Worm (Caenorhabditis elegans) whole organism, L4 larva: Measurements from ENCODE around the gene Y66D12A.30.

Source experiments
- F26F4.8 ChIP-seq: fragments of 200-800 bp; sonication (Bioruptor generic); conservative IDR thresholded peaks from 2 replicates; pipeline ENCODE4 v1.3.6; 2022; ENCODE audit warnings: missing genetic modification characterization, missing compliant biosample characterization
- F37D6.2 ChIP-seq: sonication (generic microtip); optimal IDR thresholded peaks from 2 replicates; lab custom pipeline; 2016; ENCODE audit warnings: mild to moderate bottlenecking, missing genetic modification characterization, missing compliant biosample characterization
- F44E2.7 ChIP-seq: fragments of 200-800 bp; sonication (Bioruptor generic); IDR thresholded peaks from 2 replicates; pipeline ENCODE4 v2.1.2; 2022; ENCODE audit warnings: missing genetic modification characterization, missing compliant biosample characterization
- T20F7.1 ChIP-seq: fragments of 200-800 bp; sonication (Bioruptor generic); optimal IDR thresholded peaks from 2 replicates; lab custom pipeline; 2018; ENCODE audit warnings: mild to moderate bottlenecking, missing genetic modification characterization, missing compliant biosample characterization
- T26A8.4 ChIP-seq: fragments of 200-800 bp; sonication (Bioruptor generic); IDR thresholded peaks from 2 replicates; pipeline ENCODE4 v1.3.6; 2022; ENCODE audit warnings: missing genetic modification characterization, missing compliant biosample characterization
- Y75B8A.6 ChIP-seq: fragments of 200-800 bp; sonication (Bioruptor generic); IDR thresholded peaks from 2 replicates; pipeline ENCODE4 v1.3.6; 2022; ENCODE audit warnings: missing genetic modification reagents, missing genetic modification characterization, missing compliant biosample characterization
- ZK546.5 ChIP-seq, 2 experiments: sonication (generic microtip); optimal IDR thresholded peaks; 2 replicates each; lab custom pipeline; 2017; ENCODE audit warnings: missing biosample characterization in 2 of 2, missing genetic modification characterization in 2 of 2
- aha-1 ChIP-seq: fragments of 150-350 bp; peaks from one replicate; lab custom pipeline; 2014; ENCODE audit warnings: missing biosample characterization, missing genetic modification characterization
- aly-2 ChIP-seq: sonication (generic microtip); optimal IDR thresholded peaks from 2 replicates; lab custom pipeline; 2018; ENCODE audit warnings: missing biosample characterization, missing genetic modification characterization
- arid-1 ChIP-seq: fragments of 200-800 bp; sonication (Bioruptor generic); conservative IDR thresholded peaks from 2 replicates; pipeline ENCODE4 v1.3.6; 2022; ENCODE audit warnings: missing genetic modification reagents, missing genetic modification characterization, missing compliant biosample characterization
- ceh-62 ChIP-seq: sonication (generic microtip); optimal IDR thresholded peaks from 2 replicates; lab custom pipeline; 2017; ENCODE audit warnings: missing biosample characterization, missing genetic modification characterization
- daf-16 ChIP-seq, 3 experiments: sonication (generic microtip); optimal IDR thresholded peaks; 2 replicates each; lab custom pipeline; 2016 to 2017; ENCODE audit warnings: missing genetic modification characterization in 3 of 3, missing genetic modification reagents in 3 of 3, mild to moderate bottlenecking in 2 of 3, missing compliant biosample characterization in 2 of 3, missing biosample characterization in 1 of 3, moderate library complexity in 1 of 3
- duxl-1 ChIP-seq: sonication (generic microtip); optimal IDR thresholded peaks from 2 replicates; lab custom pipeline; 2016; ENCODE audit warnings: mild to moderate bottlenecking, missing genetic modification characterization, moderate library complexity, missing compliant biosample characterization; ENCODE audit not compliant: poor library complexity
- dve-1 ChIP-seq: sonication (generic microtip); optimal IDR thresholded peaks from 2 replicates; lab custom pipeline; 2017; ENCODE audit warnings: antibody characterized with exemption, mild to moderate bottlenecking, missing genetic modification characterization, missing compliant biosample characterization; ENCODE audit not compliant: insufficient read depth
- egl-43 ChIP-seq: fragments of 200-800 bp; sonication (Bioruptor generic); IDR thresholded peaks from 2 replicates; pipeline ENCODE4 v1.3.6; 2022; ENCODE audit warnings: missing genetic modification reagents, missing genetic modification characterization, missing compliant biosample characterization
- hif-1 ChIP-seq, 2 experiments: sonication (generic microtip); optimal IDR thresholded peaks; 2 replicates each; lab custom pipeline; 2016 to 2017; ENCODE audit warnings: missing compliant biosample characterization in 2 of 2, missing genetic modification characterization in 2 of 2, missing genetic modification reagents in 2 of 2, missing genotype in 2 of 2, mild to moderate bottlenecking in 1 of 2
- hlh-11 ChIP-seq: fragments of 200-800 bp; sonication (Bioruptor generic); optimal IDR thresholded peaks from 2 replicates; lab custom pipeline; 2018; ENCODE audit warnings: mild to moderate bottlenecking, missing genetic modification characterization, missing compliant biosample characterization
- lim-7 ChIP-seq: fragments of 200-800 bp; sonication (Bioruptor generic); IDR thresholded peaks from 2 replicates; pipeline ENCODE4 v1.3.6; 2022; ENCODE audit warnings: missing genetic modification characterization, missing compliant biosample characterization
- lin-29 ChIP-seq: fragments of 200-800 bp; sonication (Bioruptor generic); IDR thresholded peaks from 2 replicates; pipeline ENCODE4 v1.3.6; 2022; ENCODE audit warnings: missing genetic modification reagents, missing genetic modification characterization, missing compliant biosample characterization
- lin-39 ChIP-seq: fragments of 150-350 bp; optimal IDR thresholded peaks from 2 replicates; lab custom pipeline; 2014; ENCODE audit warnings: missing biosample characterization, missing genetic modification reagents, missing genetic modification characterization
- lsy-2 ChIP-seq, 2 experiments: fragments of 150-350 bp in 1 of 2; sonication (generic microtip) in 1 of 2; optimal IDR thresholded peaks; 2 replicates each; lab custom pipeline; 2014 to 2017; ENCODE audit warnings: missing biosample characterization in 2 of 2, missing genetic modification characterization in 2 of 2
- mdt-29 ChIP-seq: fragments of 200-800 bp; sonication (Bioruptor generic); IDR thresholded peaks from 2 replicates; pipeline ENCODE4 v1.3.6; 2022; ENCODE audit warnings: missing genetic modification reagents, missing genetic modification characterization, missing compliant biosample characterization
- mxl-3 ChIP-seq: fragments of 200-800 bp; sonication (Bioruptor generic); optimal IDR thresholded peaks from 2 replicates; lab custom pipeline; 2018; ENCODE audit warnings: mild to moderate bottlenecking, missing genetic modification characterization, missing compliant biosample characterization
- nhr-102 ChIP-seq: sonication (generic microtip); optimal IDR thresholded peaks from 2 replicates; lab custom pipeline; 2016; ENCODE audit warnings: mild to moderate bottlenecking, missing genetic modification characterization, moderate library complexity, missing compliant biosample characterization
- nhr-25 ChIP-seq: sonication (generic microtip); optimal IDR thresholded peaks from 2 replicates; lab custom pipeline; 2017; ENCODE audit warnings: missing genetic modification characterization, mild to moderate bottlenecking, missing compliant biosample characterization, antibody characterized with exemption, moderate library complexity, borderline replicate concordance; ENCODE audit not compliant: insufficient read depth
- nhr-28 ChIP-seq: fragments of 150-350 bp; optimal IDR thresholded peaks from 2 replicates; lab custom pipeline; 2014; ENCODE audit warnings: missing biosample characterization, missing genetic modification characterization
- nhr-41 ChIP-seq: fragments of 200-800 bp; sonication (Bioruptor generic); IDR thresholded peaks from 2 replicates; pipeline ENCODE4 v1.3.6; 2022; ENCODE audit warnings: missing genetic modification reagents, missing genetic modification characterization, missing compliant biosample characterization
- pqm-1 ChIP-seq: sonication (generic microtip); optimal IDR thresholded peaks from 2 replicates; lab custom pipeline; 2017; ENCODE audit warnings: missing biosample characterization, missing genetic modification characterization
- saeg-2 ChIP-seq: fragments of 200-800 bp; sonication (Bioruptor generic); IDR thresholded peaks from 2 replicates; pipeline ENCODE4 v1.3.6; 2022; ENCODE audit warnings: missing genetic modification reagents, missing genetic modification characterization, missing compliant biosample characterization
- sdz-12 ChIP-seq: fragments of 200-800 bp; sonication (Bioruptor generic); optimal IDR thresholded peaks from 2 replicates; lab custom pipeline; 2018; ENCODE audit warnings: mild to moderate bottlenecking, missing genetic modification characterization, missing compliant biosample characterization
- set-16 ChIP-seq: fragments of 200-800 bp; sonication (Bioruptor generic); IDR thresholded peaks from 2 replicates; pipeline ENCODE4 v1.3.6; 2022; ENCODE audit warnings: missing genetic modification reagents, missing genetic modification characterization, missing compliant biosample characterization
- skn-1 ChIP-seq: fragments of 150-350 bp; optimal IDR thresholded peaks from 2 replicates; lab custom pipeline; 2014; ENCODE audit warnings: missing biosample characterization, missing genetic modification characterization
- spr-3 ChIP-seq: fragments of 200-800 bp; sonication (Bioruptor generic); optimal IDR thresholded peaks from 2 replicates; lab custom pipeline; 2018; ENCODE audit warnings: mild to moderate bottlenecking, missing genetic modification characterization, missing compliant biosample characterization
- unc-39 ChIP-seq: sonication (generic microtip); optimal IDR thresholded peaks from 2 replicates; lab custom pipeline; 2017; ENCODE audit warnings: missing biosample characterization, missing genetic modification characterization
- unc-62 ChIP-seq, 3 experiments: fragments of 150-350 bp in 1 of 3; sonication (generic microtip); optimal IDR thresholded peaks in 2 of 3; peaks in 1 of 3; 1 replicate in 1 of 3; 2 replicates in 2 of 3; lab custom pipeline; 2014 to 2017; ENCODE audit warnings: missing biosample characterization in 3 of 3, missing genetic modification characterization in 3 of 3, missing genetic modification reagents in 3 of 3, missing genotype in 1 of 3
- zfp-2 ChIP-seq: sonication (generic microtip); optimal IDR thresholded peaks from 2 replicates; lab custom pipeline; 2016; ENCODE audit warnings: mild to moderate bottlenecking, missing genetic modification characterization, missing compliant biosample characterization

Y66D12A.30 gene

ce11 chrIII:11627631-11628030 is 18.0 kb downstream of the Y66D12A.30 start:
- TF ChIP-seq duxl-1 (tag; lab: Kevin White, UChicago) (peak; percentile 24), ZK546.5 (tag; optimal IDR thresholded peaks at IDR 0.05; lab: Kevin White, UChicago) (no peak), mxl-3 (GFP tag; lab: Kevin White, UChicago) (peak; percentile 56), egl-43 (GFP tag; lab: Robert Waterston, UW) (peak; percentile 58; the same call in 1 of the 2 replicates), dve-1 (tag; lab: Kevin White, UChicago) (no peak), unc-39 (tag; lab: Kevin White, UChicago) (no peak), lin-29 (0 out of 2 replicates have a peak, but pooled peaks have one; percentile 22), daf-16 (GFP tag; optimal IDR thresholded peaks at IDR 0.05; lab: Kevin White, UChicago) (no peak), daf-16 (tag; optimal IDR thresholded peaks at IDR 0.05; lab: Kevin White, UChicago) (no peak), set-16 (GFP tag; lab: Robert Waterston, UW) (peak; percentile 68), unc-62 (GFP tag; optimal IDR thresholded peaks at IDR 0.05 in 1 of 2; lab: Kevin White, UChicago) (no peak), unc-62 (tag; optimal IDR thresholded peaks at IDR 0.05; lab: Kevin White, UChicago) (no peak)

DNA sequence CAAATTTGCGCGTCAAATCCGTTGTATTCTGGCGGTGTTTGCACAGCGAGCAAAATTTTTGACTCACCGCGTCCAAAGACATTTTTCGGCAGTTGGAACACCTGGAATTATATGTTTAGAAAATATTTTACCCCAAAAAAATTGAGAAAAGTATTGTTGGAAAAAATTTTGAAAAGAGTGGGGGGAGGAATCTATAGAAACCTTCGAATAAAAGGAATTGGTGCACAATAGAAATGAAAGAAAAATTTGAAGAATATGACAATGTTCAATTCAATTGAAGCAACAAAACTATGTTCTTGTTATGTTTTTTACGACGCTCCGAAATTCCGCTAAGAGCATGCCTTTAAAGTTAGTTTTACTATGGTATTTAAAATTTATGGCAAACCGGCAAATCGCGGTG is 19.7 kb downstream of the Y66D12A.30 start, which contains the start of gene Y66A7A.7:
Gene Y66A7A.7, minus strand, starts transcription at position 101 of the 400 bp plus-strand sequence.
- no peak for TF ChIP-seq zfp-2 (tag; lab: Kevin White, UChicago)
- no peak for TF ChIP-seq Y75B8A.6 (GFP tag; lab: Robert Waterston, UW)
- TF ChIP-seq nhr-41, result no peak
- TF ChIP-seq ceh-62 (tag; lab: Kevin White, UChicago), result no peak
- TF ChIP-seq F26F4.8, result no peak
- TF ChIP-seq T26A8.4 (GFP tag; lab: Robert Waterston, UW), result no peak
- no peak for TF ChIP-seq lim-7 (GFP tag; lab: Robert Waterston, UW)
- no peak for TF ChIP-seq nhr-102 (tag; lab: Kevin White, UChicago)
- TF ChIP-seq, all 104 proteins: peak for 0

- TF ChIP-seq F44E2.7 (GFP tag; lab: Robert Waterston, UW) (no peak), skn-1 (tag; lab: Kevin White, UChicago) (no peak), spr-3 (no peak), mdt-29 (GFP tag; lab: Robert Waterston, UW) (no peak), lin-39 (tag; lab: Kevin White, UChicago) (no peak), daf-16 (GFP tag; optimal IDR thresholded peaks at IDR 0.05; lab: Kevin White, UChicago) (no peak), daf-16 (tag; optimal IDR thresholded peaks at IDR 0.05; lab: Kevin White, UChicago) (peak; percentile 35), saeg-2 (GFP tag; lab: Robert Waterston, UW) (no peak), F37D6.2 (tag; lab: Kevin White, UChicago) (no peak), aly-2 (tag; lab: Kevin White, UChicago) (no peak), pqm-1 (tag; lab: Kevin White, UChicago) (peak; percentile 35), dve-1 (tag; lab: Kevin White, UChicago) (peak; percentile 15), nhr-28 (tag; lab: Kevin White, UChicago) (peak; percentile 25), nhr-25 (tag; lab: Kevin White, UChicago) (no peak), unc-62 (GFP tag; optimal IDR thresholded peaks at IDR 0.05 in 1 of 2; lab: Kevin White, UChicago) (peak in 1 of 2 experiments; percentile 58), unc-62 (tag; optimal IDR thresholded peaks at IDR 0.05; lab: Kevin White, UChicago) (no peak), mxl-3 (GFP tag; lab: Kevin White, UChicago) (no peak), hlh-11 (tag; lab: Kevin White, UChicago) (no peak)
Measured at ce11 chrIII:11631111-11631510, 21.4 kb downstream of the Y66D12A.30 start.

ce11 chrIII:11632376-11632775 is 22.7 kb downstream of the Y66D12A.30 start:
- no peak for TF ChIP-seq aha-1 (tag; lab: Kevin White, UChicago)
- TF ChIP-seq lsy-2 (tag; optimal IDR thresholded peaks at IDR 0.05; lab: Kevin White, UChicago), result no peak
- TF ChIP-seq hif-1 (tag; optimal IDR thresholded peaks at IDR 0.05; lab: Kevin White, UChicago), result no peak
- no peak for TF ChIP-seq arid-1 (GFP tag; lab: Robert Waterston, UW)
- TF ChIP-seq sdz-12 (GFP tag; lab: Kevin White, UChicago), result no peak
- TF ChIP-seq T20F7.1 (GFP tag; lab: Kevin White, UChicago), result no peak
- no peak for TF ChIP-seq F37D6.2 (tag; lab: Kevin White, UChicago)
- no peak for TF ChIP-seq T26A8.4 (GFP tag; lab: Robert Waterston, UW)
- no peak for TF ChIP-seq ZK546.5 (tag; optimal IDR thresholded peaks at IDR 0.05; lab: Kevin White, UChicago)
- no peak for TF ChIP-seq egl-43 (GFP tag; lab: Robert Waterston, UW)
- no peak for TF ChIP-seq pqm-1 (tag; lab: Kevin White, UChicago)
